Worm (Caenorhabditis elegans) whole organism, late embryonic: ENCODE results near the gene F19B2.7.

Source experiments
- ama-1 ChIP-seq: fragments of 150-350 bp; optimal IDR thresholded peaks from 2 replicates; lab custom pipeline; 2014
- ceh-22 ChIP-seq: sonication (generic microtip); optimal IDR thresholded peaks from 2 replicates; lab custom pipeline; 2017; ENCODE audit warnings: missing biosample characterization, missing genetic modification characterization
- che-1 ChIP-seq: sonication (generic microtip); optimal IDR thresholded peaks from 2 replicates; lab custom pipeline; 2016; ENCODE audit warnings: mild to moderate bottlenecking, missing genetic modification characterization, missing compliant biosample characterization
- fax-1 ChIP-seq: sonication (generic microtip); optimal IDR thresholded peaks from 2 replicates; lab custom pipeline; 2016; ENCODE audit warnings: missing genotype, missing genetic modification characterization, missing compliant biosample characterization
- gmeb-2 ChIP-seq: sonication (generic microtip); optimal IDR thresholded peaks from 2 replicates; lab custom pipeline; 2016; ENCODE audit warnings: missing genetic modification characterization, inconsistent platforms, missing compliant biosample characterization
- nfya-1 ChIP-seq: sonication (generic microtip); optimal IDR thresholded peaks from 2 replicates; lab custom pipeline; 2017; ENCODE audit warnings: missing genetic modification characterization, mild to moderate bottlenecking, missing compliant biosample characterization, antibody characterized with exemption, moderate library complexity
- pag-3 ChIP-seq: sonication (generic microtip); optimal IDR thresholded peaks from 2 replicates; lab custom pipeline; 2016; ENCODE audit warnings: missing compliant biosample characterization, missing genetic modification characterization, borderline replicate concordance
- pat-9 ChIP-seq: fragments of 200-800 bp; sonication (Bioruptor generic); optimal IDR thresholded peaks from 2 replicates; lab custom pipeline; 2018; ENCODE audit warnings: mild to moderate bottlenecking, missing genetic modification characterization, moderate library complexity, missing compliant biosample characterization
- sox-2 ChIP-seq: fragments of 200-800 bp; sonication (Bioruptor generic); IDR thresholded peaks from 2 replicates; pipeline ENCODE4 v1.3.6; 2022; ENCODE audit warnings: missing genetic modification reagents, missing genetic modification characterization, missing compliant biosample characterization
- tbx-2 ChIP-seq: sonication (generic microtip); optimal IDR thresholded peaks from 2 replicates; lab custom pipeline; 2016; ENCODE audit warnings: missing genetic modification characterization, missing compliant biosample characterization

ce11 chrV:20147662-20148245 lies 3.8 kb upstream of the F19B2.7 start, which contains the start of gene Y113G7A.13:
- no peak for TF ChIP-seq che-1 (tag; lab: Kevin White, UChicago)
- no peak for TF ChIP-seq nfya-1
- TF ChIP-seq sox-2 (GFP tag; lab: Robert Waterston, UW) = no peak
- TF ChIP-seq gmeb-2 (tag; lab: Kevin White, UChicago) = no peak
- no peak for TF ChIP-seq pat-9 (tag; lab: Kevin White, UChicago)
- TF ChIP-seq tbx-2 (tag; lab: Kevin White, UChicago) = no peak
- TF ChIP-seq fax-1 (tag; lab: Kevin White, UChicago) = no peak
- no peak for TF ChIP-seq pag-3 (tag; lab: Kevin White, UChicago)
- no peak for TF ChIP-seq ceh-22 (tag; lab: Kevin White, UChicago)
- TF ChIP-seq ama-1 (lab: Kevin White, UChicago) = no peak
